Worm (Caenorhabditis elegans) whole organism, L2 larva: ENCODE results near the gene rgs-4.

Source experiments
- ZK546.5 ChIP-seq: sonication (generic microtip); optimal IDR thresholded peaks from 2 replicates; lab custom pipeline; 2017; ENCODE audit warnings: missing biosample characterization, missing genetic modification characterization
- ama-1 ChIP-seq: fragments of 150-350 bp; optimal IDR thresholded peaks from 2 replicates; lab custom pipeline; 2018; ENCODE audit warnings: inconsistent platforms
- lin-13 ChIP-seq: fragments of 150-350 bp; optimal IDR thresholded peaks from 2 replicates; lab custom pipeline; 2014; ENCODE audit warnings: missing biosample characterization, missing genetic modification reagents, missing genetic modification characterization
- nhr-237 ChIP-seq: fragments of 150-350 bp; optimal IDR thresholded peaks from 2 replicates; lab custom pipeline; 2014; ENCODE audit warnings: missing biosample characterization, missing genetic modification characterization
- nhr-77 ChIP-seq: fragments of 150-350 bp; optimal IDR thresholded peaks from 2 replicates; lab custom pipeline; 2014; ENCODE audit warnings: missing biosample characterization, missing genetic modification characterization
- snpc-4 ChIP-seq: fragments of 150-350 bp; optimal IDR thresholded peaks from 2 replicates; lab custom pipeline; 2014; ENCODE audit warnings: missing biosample characterization, missing genetic modification characterization
- ztf-11 ChIP-seq: sonication (generic microtip); optimal IDR thresholded peaks from 2 replicates; lab custom pipeline; 2017; ENCODE audit warnings: missing biosample characterization, missing genetic modification characterization

ce11 chrII:12677710-12677974 lies 23.1 kb downstream of the rgs-4 start, which contains the start of gene Y38E10A.22:
- TF ChIP-seq nhr-237 (tag; lab: Kevin White, UChicago) (no peak), lin-13 (GFP tag; lab: Kevin White, UChicago) (no peak), ZK546.5 (tag; lab: Kevin White, UChicago) (no peak), snpc-4 (tag; lab: Kevin White, UChicago) (no peak), nhr-77 (no peak), ama-1 (no peak), ztf-11 (tag; lab: Kevin White, UChicago) (no peak)
